Fruit fly (Drosophila melanogaster) whole organism, pupa: ENCODE results near the gene CG11436.
A peak's percentile ranks its signal among the peaks of the same experiment; 100 is the strongest.

Source experiments
- CG10348 ChIP-seq: fragments of 200-800 bp; sonication (Bioruptor generic); IDR thresholded peaks from 2 replicates; pipeline ENCODE4 v1.3.6; 2022; ENCODE audit warnings: missing biosample characterization, missing genetic modification characterization
- CG12605 ChIP-seq: fragments of 200-800 bp; sonication (Bioruptor generic); IDR thresholded peaks from 2 replicates; pipeline ENCODE4 v1.3.6; 2022; ENCODE audit warnings: missing biosample characterization, missing genetic modification characterization
- CG13204 ChIP-seq: fragments of 200-800 bp; sonication (Bioruptor generic); optimal IDR thresholded peaks from 2 replicates; lab custom pipeline; 2018; ENCODE audit warnings: missing biosample characterization, mild to moderate bottlenecking, missing genetic modification characterization, moderate library complexity
- CG14655 ChIP-seq: fragments of 200-800 bp; sonication (Bioruptor generic); optimal IDR thresholded peaks from 3 replicates; lab custom pipeline; 2017; ENCODE audit warnings: mild to moderate bottlenecking, missing biosample characterization, missing genetic modification reagents, missing genetic modification characterization
- CG15710 ChIP-seq: fragments of 200-800 bp; sonication (Bioruptor generic); optimal IDR thresholded peaks from 2 replicates; lab custom pipeline; 2018; ENCODE audit warnings: missing biosample characterization, mild to moderate bottlenecking, missing genetic modification characterization, moderate library complexity
- CG17806 ChIP-seq: fragments of 200-800 bp; sonication (Bioruptor generic); optimal IDR thresholded peaks from 2 replicates; lab custom pipeline; 2018; ENCODE audit warnings: missing biosample characterization, mild to moderate bottlenecking, missing genetic modification characterization, moderate library complexity
- CG32121 ChIP-seq: fragments of 200-800 bp; sonication (Bioruptor generic); IDR thresholded peaks from 2 replicates; pipeline ENCODE4 v1.3.6; 2022; ENCODE audit warnings: missing biosample characterization, missing genetic modification characterization
- CG34367 ChIP-seq: fragments of 200-800 bp; sonication (Bioruptor generic); optimal IDR thresholded peaks from 2 replicates; lab custom pipeline; 2018; ENCODE audit warnings: missing biosample characterization, mild to moderate bottlenecking, missing genetic modification characterization
- CG4496 ChIP-seq: fragments of 200-800 bp; sonication (Bioruptor generic); IDR thresholded peaks from 3 replicates; pipeline ENCODE4 v1.3.6; 2022; ENCODE audit warnings: missing biosample characterization, missing genetic modification characterization
- CG8159 ChIP-seq: fragments of 200-800 bp; sonication (Bioruptor generic); optimal IDR thresholded peaks from 3 replicates; lab custom pipeline; 2018; ENCODE audit warnings: missing biosample characterization, mild to moderate bottlenecking, missing genetic modification characterization, moderate library complexity
- CG8301 ChIP-seq: fragments of 200-800 bp; sonication (Bioruptor generic); optimal IDR thresholded peaks from 2 replicates; lab custom pipeline; 2018; ENCODE audit warnings: missing biosample characterization, mild to moderate bottlenecking, missing genetic modification characterization
- CG9948 ChIP-seq: fragments of 200-800 bp; sonication (Bioruptor generic); optimal IDR thresholded peaks from 2 replicates; lab custom pipeline; 2018; ENCODE audit warnings: missing biosample characterization, mild to moderate bottlenecking, missing genetic modification characterization, moderate library complexity
- D1 ChIP-seq: fragments of 200-800 bp; sonication (Bioruptor generic); optimal IDR thresholded peaks from 2 replicates; lab custom pipeline; 2018; ENCODE audit warnings: missing biosample characterization, mild to moderate bottlenecking, missing genetic modification characterization, moderate library complexity
- EcR ChIP-seq: fragments of 200-800 bp; sonication (Bioruptor generic); optimal IDR thresholded peaks from 3 replicates; lab custom pipeline; 2019; ENCODE audit warnings: missing biosample characterization, missing genetic modification characterization, mild to moderate bottlenecking, moderate library complexity, missing genetic modification reagents
- Ets98B ChIP-seq: fragments of 200-800 bp; sonication (Bioruptor generic); IDR thresholded peaks from 2 replicates; pipeline ENCODE4 v1.3.6; 2022; ENCODE audit warnings: missing biosample characterization, missing genetic modification characterization
- Pif1A ChIP-seq: fragments of 200-800 bp; sonication (Bioruptor generic); optimal IDR thresholded peaks from 3 replicates; lab custom pipeline; 2016; ENCODE audit warnings: missing biosample characterization, missing genetic modification characterization
- Pif1B ChIP-seq: fragments of 200-800 bp; sonication (Bioruptor generic); optimal IDR thresholded peaks from 3 replicates; lab custom pipeline; 2016; ENCODE audit warnings: missing biosample characterization, missing genetic modification characterization
- Snoo ChIP-seq: fragments of 200-800 bp; sonication (Bioruptor generic); optimal IDR thresholded peaks from 3 replicates; lab custom pipeline; 2017; ENCODE audit warnings: missing biosample characterization, mild to moderate bottlenecking, missing genetic modification characterization, inconsistent platforms
- fd96Ca ChIP-seq: fragments of 200-800 bp; sonication (Bioruptor generic); IDR thresholded peaks from 3 replicates; pipeline ENCODE4 v1.3.6; 2022; ENCODE audit warnings: missing biosample characterization, missing genetic modification characterization
- gl ChIP-seq: fragments of 200-800 bp; sonication (Bioruptor generic); optimal IDR thresholded peaks from 2 replicates; lab custom pipeline; 2018; ENCODE audit warnings: missing biosample characterization, mild to moderate bottlenecking, missing genetic modification characterization
- rn ChIP-seq: fragments of 200-800 bp; sonication (Bioruptor generic); IDR thresholded peaks from 2 replicates; pipeline ENCODE4 v1.3.6; 2022; ENCODE audit warnings: missing biosample characterization, missing genetic modification characterization

CG11436 gene

dm6 chrX:4588981-4589380, 37.3 kb upstream of the CG11436 start:
- TF ChIP-seq CG13204 (no peak), CG15710 (no peak), CG8301 (tag; lab: Kevin White, UChicago) (no peak), CG17806 (no peak), Ets98B (GFP tag; lab: Robert Waterston, UW) (no peak), CG4496 (GFP tag; lab: Robert Waterston, UW) (no peak), CG14655 (GFP tag; lab: Kevin White, UChicago) (no peak), CG8159 (tag; lab: Kevin White, UChicago) (no peak), Pif1B (no peak), CG32121 (GFP tag; lab: Robert Waterston, UW) (no peak), CG10348 (no peak), CG34367 (tag; lab: Kevin White, UChicago) (no peak), Snoo (tag; lab: Kevin White, UChicago) (no peak), rn (GFP tag; lab: Robert Waterston, UW) (no peak), EcR (no peak), gl (tag; lab: Kevin White, UChicago) (no peak), CG9948 (tag; lab: Kevin White, UChicago) (no peak), fd96Ca (GFP tag; lab: Robert Waterston, UW) (no peak), D1 (tag; lab: Kevin White, UChicago) (no peak), CG12605 (no peak)

dm6 chrX:4587584-4587983, 35.9 kb upstream of the CG11436 start:
- no peak for TF ChIP-seq Pif1A
- TF ChIP-seq CG12605: no peak

- no peak for TF ChIP-seq Snoo (tag; lab: Kevin White, UChicago)
- TF ChIP-seq CG13204: no peak
- TF ChIP-seq CG8301 (tag; lab: Kevin White, UChicago): peak; percentile 35
- peak; percentile 23 for TF ChIP-seq CG14655 (GFP tag; lab: Kevin White, UChicago)
- TF ChIP-seq Ets98B (GFP tag; lab: Robert Waterston, UW): 0 out of 2 replicates have a peak, but pooled peaks have one; percentile 31
- no peak for TF ChIP-seq D1 (tag; lab: Kevin White, UChicago)
These were observed 30.7 kb upstream of the CG11436 start for dm6 chrX:4582422-4582821.

- peak; percentile 20 for TF ChIP-seq CG9948 (tag; lab: Kevin White, UChicago)
- peak; percentile 9 for TF ChIP-seq CG8159 (tag; lab: Kevin White, UChicago)
- no peak for TF ChIP-seq Snoo (tag; lab: Kevin White, UChicago)
- peak; percentile 31 for TF ChIP-seq CG14655 (GFP tag; lab: Kevin White, UChicago)
- TF ChIP-seq CG15710: peak; percentile 4
- TF ChIP-seq, all 21 proteins: peak for 4
These were observed 30.1 kb upstream of the CG11436 start for dm6 chrX:4581769-4582168.

dm6 chrX:4573971-4574370, 22.3 kb upstream of the CG11436 start:
- TF ChIP-seq CG12605 (no peak), Snoo (tag; lab: Kevin White, UChicago) (no peak), EcR (no peak), rn (GFP tag; lab: Robert Waterston, UW) (no peak), D1 (tag; lab: Kevin White, UChicago) (no peak), CG8159 (tag; lab: Kevin White, UChicago) (peak; percentile 27), CG9948 (tag; lab: Kevin White, UChicago) (no peak), Ets98B (GFP tag; lab: Robert Waterston, UW) (no peak)

DNA sequence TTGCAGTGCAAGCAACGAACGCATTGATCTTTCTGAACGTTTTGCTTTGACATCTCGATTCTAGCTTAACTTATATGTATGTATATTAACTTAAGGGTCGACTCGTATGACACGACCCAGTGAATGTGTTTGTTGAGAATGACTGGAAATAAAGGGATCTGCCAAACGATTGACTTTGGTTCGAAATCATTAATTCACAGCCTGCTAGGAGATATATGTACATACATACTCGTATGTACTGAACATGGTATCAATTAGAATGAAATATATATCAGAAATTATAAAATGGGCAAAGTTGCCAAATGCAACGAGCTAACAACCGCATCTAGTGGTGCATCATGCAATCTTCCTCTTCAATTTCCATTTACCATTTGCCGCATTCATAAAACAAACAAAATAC, 20.2 kb upstream of the CG11436 start, which contains the start of gene CG12684:
CG12684 (minus strand) TSS at position 101 of the 400 bp plus-strand sequence.
- TF ChIP-seq CG8301 (tag; lab: Kevin White, UChicago): no peak
- TF ChIP-seq CG34367 (tag; lab: Kevin White, UChicago): no peak
- TF ChIP-seq EcR: no peak
- no peak for TF ChIP-seq CG9948 (tag; lab: Kevin White, UChicago)
- no peak for TF ChIP-seq CG17806

DNA sequence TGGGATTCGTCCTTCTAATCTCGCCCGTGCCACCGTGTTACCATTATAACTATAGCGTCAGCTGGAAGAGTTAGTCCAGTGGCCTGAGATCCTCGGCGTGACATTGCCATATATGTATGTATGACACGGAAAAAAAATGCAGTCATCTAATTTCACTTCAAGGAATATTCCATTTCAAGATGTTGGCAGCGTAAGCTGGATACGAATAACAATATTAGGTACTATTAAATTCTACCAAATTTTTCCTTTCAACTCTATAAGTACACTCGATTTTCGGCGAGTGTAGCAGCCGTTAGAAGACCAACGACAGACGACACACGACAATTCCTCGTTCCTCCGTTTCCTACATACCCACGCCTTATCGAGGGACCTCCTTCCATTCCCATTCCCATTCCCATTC, 13.3 kb upstream of the CG11436 start:
- no peak for TF ChIP-seq CG34367 (tag; lab: Kevin White, UChicago)
- TF ChIP-seq CG10348: no peak
- no peak for TF ChIP-seq D1 (tag; lab: Kevin White, UChicago)
- no peak for TF ChIP-seq fd96Ca (GFP tag; lab: Robert Waterston, UW)
- no peak for TF ChIP-seq Pif1B
- TF ChIP-seq rn (GFP tag; lab: Robert Waterston, UW): no peak
- TF ChIP-seq CG8301 (tag; lab: Kevin White, UChicago): no peak
- TF ChIP-seq CG15710: no peak
- TF ChIP-seq CG17806: no peak
- no peak for TF ChIP-seq Snoo (tag; lab: Kevin White, UChicago)
- no peak for TF ChIP-seq CG8159 (tag; lab: Kevin White, UChicago)

DNA sequence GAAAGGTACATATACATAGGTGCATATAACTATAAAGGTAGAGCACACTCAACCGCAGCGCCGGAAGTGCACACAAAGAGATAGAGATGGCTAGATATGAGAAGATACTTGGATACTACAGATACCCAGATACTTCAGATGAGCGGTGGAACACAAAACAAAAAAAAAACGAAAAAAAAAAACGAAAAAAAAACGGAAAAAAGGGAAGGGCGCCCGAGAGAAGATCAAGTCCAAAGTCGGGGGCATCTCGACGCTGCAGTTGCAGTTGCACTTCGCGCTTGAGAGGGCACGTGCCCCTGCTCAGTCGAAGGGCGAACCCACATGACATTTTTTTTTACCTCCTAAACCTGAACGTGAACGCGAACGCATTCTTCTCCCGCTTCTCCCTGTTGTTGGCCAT, 12.3 kb upstream of the CG11436 start:
- TF ChIP-seq CG13204 (peak; percentile 2), EcR (no peak)
